Worm (Caenorhabditis elegans): Measurements from ENCODE around the gene F13A2.9.

- no peak for TF ChIP-seq Y105C5A.15 (GFP tag; IDR thresholded peaks at IDR 0.05)
- no peak for TF ChIP-seq lir-3 (tag; optimal IDR thresholded peaks at IDR 0.05)
- no peak for TF ChIP-seq pha-4 (GFP tag; IDR thresholded peaks at IDR 0.05)
- TF ChIP-seq pha-4 (tag; optimal IDR thresholded peaks at IDR 0.05): no peak
- no peak for TF ChIP-seq unc-130 (GFP tag; optimal IDR thresholded peaks at IDR 0.05)
- no peak for TF ChIP-seq rbr-2 (tag; optimal IDR thresholded peaks at IDR 0.05)
- no peak for TF ChIP-seq ZK337.2 (GFP tag; IDR thresholded peaks at IDR 0.05)
- no peak for TF ChIP-seq duxl-1 (tag; optimal IDR thresholded peaks at IDR 0.05; ENCODE audit: poor library complexity)
- no peak for TF ChIP-seq nhr-41 (GFP tag; IDR thresholded peaks at IDR 0.05)
- TF ChIP-seq dpl-1 (GFP tag; optimal IDR thresholded peaks at IDR 0.05): no peak
- no peak for TF ChIP-seq nhr-11 (tag; optimal IDR thresholded peaks at IDR 0.05)
- TF ChIP-seq nhr-77 (tag; optimal IDR thresholded peaks at IDR 0.05): no peak
These were observed 14.6 kb upstream of the F13A2.9 start, which contains the start of gene F13A2.5 for ce11 chrV:4401865-4402264.
